Worm (Caenorhabditis elegans) whole organism, late embryonic: ENCODE measurements around the gene C47E12.11.

ENCODE experiments used
- K02D7.2 ChIP-seq: sonication (generic microtip); optimal IDR thresholded peaks from 2 replicates; lab custom pipeline; 2017; ENCODE audit warnings: mild to moderate bottlenecking, missing genetic modification characterization, missing compliant biosample characterization
- ceh-18 ChIP-seq: sonication (generic microtip); optimal IDR thresholded peaks from 2 replicates; lab custom pipeline; 2016; ENCODE audit warnings: missing genetic modification characterization, missing compliant biosample characterization
- lin-11 ChIP-seq: fragments of 200-800 bp; sonication (Bioruptor generic); optimal IDR thresholded peaks from 2 replicates; lab custom pipeline; 2018; ENCODE audit warnings: mild to moderate bottlenecking, missing genetic modification characterization, missing compliant biosample characterization
- syd-9 ChIP-seq: sonication (generic microtip); optimal IDR thresholded peaks from 2 replicates; lab custom pipeline; 2016; ENCODE audit warnings: mild to moderate bottlenecking, missing genetic modification characterization, moderate library complexity, missing compliant biosample characterization
- tbx-2 ChIP-seq: sonication (generic microtip); optimal IDR thresholded peaks from 2 replicates; lab custom pipeline; 2016; ENCODE audit warnings: missing genetic modification characterization, missing compliant biosample characterization

DNA sequence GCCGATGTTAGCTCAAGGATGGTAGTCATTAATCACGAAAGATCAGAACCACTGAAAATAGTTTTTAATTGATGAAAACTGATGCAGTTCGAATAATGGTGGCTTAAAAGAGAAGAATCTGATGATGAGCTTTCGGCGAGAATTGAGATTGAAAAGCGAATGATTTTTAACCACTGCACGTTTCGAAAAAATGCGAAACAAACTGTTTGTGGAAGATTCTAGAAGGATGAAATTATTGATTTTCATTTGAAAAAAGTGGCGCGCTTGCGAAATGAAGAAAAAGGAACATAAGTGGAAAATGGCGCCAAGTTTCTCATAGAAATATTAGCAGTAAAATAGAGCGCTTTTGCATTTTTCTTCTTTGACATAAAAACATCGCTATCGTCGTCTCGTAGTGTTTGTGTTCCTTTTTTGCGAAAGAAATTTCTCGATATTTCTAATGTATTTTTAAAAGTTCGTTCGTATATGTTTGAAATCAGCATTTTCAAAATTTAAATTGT lies 25.7 kb downstream of the C47E12.11 start, which contains the start of gene uba-1:
- TF ChIP-seq tbx-2 (tag; lab: Kevin White, UChicago) (no peak), syd-9 (no peak), ceh-18 (no peak), K02D7.2 (no peak), lin-11 (tag; lab: Kevin White, UChicago) (no peak)
